Worm (Caenorhabditis elegans) whole organism, L4 larva: Measurements from ENCODE around the gene srab-12.

Source experiments
- D1046.2 ChIP-seq: fragments of 200-800 bp; sonication (Bioruptor generic); IDR thresholded peaks from 2 replicates; pipeline ENCODE4 v1.3.6; 2022; ENCODE audit warnings: missing genetic modification characterization, missing compliant biosample characterization
- F26F4.8 ChIP-seq: fragments of 200-800 bp; sonication (Bioruptor generic); conservative IDR thresholded peaks from 2 replicates; pipeline ENCODE4 v1.3.6; 2022; ENCODE audit warnings: missing genetic modification characterization, missing compliant biosample characterization
- F44E2.7 ChIP-seq: fragments of 200-800 bp; sonication (Bioruptor generic); IDR thresholded peaks from 2 replicates; pipeline ENCODE4 v2.1.2; 2022; ENCODE audit warnings: missing genetic modification characterization, missing compliant biosample characterization
- F49E8.2 ChIP-seq: sonication (generic microtip); optimal IDR thresholded peaks from 2 replicates; lab custom pipeline; 2016; ENCODE audit warnings: missing compliant biosample characterization, mild to moderate bottlenecking, missing genetic modification characterization, borderline replicate concordance
- R02D3.7 ChIP-seq: fragments of 150-350 bp; sonication (generic microtip); optimal IDR thresholded peaks from 3 replicates; lab custom pipeline; 2014; ENCODE audit warnings: missing biosample characterization, missing genetic modification characterization
- T20F7.1 ChIP-seq: fragments of 200-800 bp; sonication (Bioruptor generic); optimal IDR thresholded peaks from 2 replicates; lab custom pipeline; 2018; ENCODE audit warnings: mild to moderate bottlenecking, missing genetic modification characterization, missing compliant biosample characterization
- Y5F2A.4 ChIP-seq: fragments of 200-800 bp; sonication (Bioruptor generic); optimal IDR thresholded peaks from 2 replicates; lab custom pipeline; 2018; ENCODE audit warnings: mild to moderate bottlenecking, missing genetic modification characterization, missing compliant biosample characterization
- Y75B8A.6 ChIP-seq: fragments of 200-800 bp; sonication (Bioruptor generic); IDR thresholded peaks from 2 replicates; pipeline ENCODE4 v1.3.6; 2022; ENCODE audit warnings: missing genetic modification reagents, missing genetic modification characterization, missing compliant biosample characterization
- ZK337.2 ChIP-seq: fragments of 200-800 bp; sonication (Bioruptor generic); IDR thresholded peaks from 2 replicates; pipeline ENCODE4 v1.3.6; 2022; ENCODE audit warnings: missing genetic modification reagents, missing genetic modification characterization, missing compliant biosample characterization
- aha-1 ChIP-seq: fragments of 150-350 bp; peaks from one replicate; lab custom pipeline; 2014; ENCODE audit warnings: missing biosample characterization, missing genetic modification characterization
- attf-4 ChIP-seq: sonication (generic microtip); optimal IDR thresholded peaks from 3 replicates; lab custom pipeline; 2017; ENCODE audit warnings: missing biosample characterization, missing genetic modification characterization
- ceh-20 ChIP-seq: fragments of 200-800 bp; sonication (Bioruptor generic); IDR thresholded peaks from 2 replicates; pipeline ENCODE4 v1.3.6; 2022; ENCODE audit warnings: missing genetic modification reagents, missing genetic modification characterization, missing compliant biosample characterization
- ceh-32 ChIP-seq: sonication (generic microtip); optimal IDR thresholded peaks from 2 replicates; lab custom pipeline; 2016; ENCODE audit warnings: mild to moderate bottlenecking, missing genetic modification characterization, missing compliant biosample characterization; ENCODE audit not compliant: poor library complexity
- ceh-82 ChIP-seq: sonication (generic microtip); optimal IDR thresholded peaks from 2 replicates; lab custom pipeline; 2017; ENCODE audit warnings: missing biosample characterization, missing genetic modification characterization
- ces-1 ChIP-seq: fragments of 150-350 bp; sonication (generic microtip); optimal IDR thresholded peaks from 4 replicates; lab custom pipeline; 2014; ENCODE audit warnings: missing biosample characterization, missing genetic modification reagents, missing genetic modification characterization
- daf-8 ChIP-seq: fragments of 200-800 bp; sonication (Bioruptor generic); IDR thresholded peaks from 2 replicates; pipeline ENCODE4 v1.3.6; 2022; ENCODE audit warnings: missing genetic modification characterization, missing compliant biosample characterization
- dmd-6 ChIP-seq: fragments of 200-800 bp; sonication (Bioruptor generic); IDR thresholded peaks from 2 replicates; pipeline ENCODE4 v1.3.6; 2022; ENCODE audit warnings: missing genetic modification reagents, missing genetic modification characterization, missing compliant biosample characterization
- dmd-8 ChIP-seq: fragments of 200-800 bp; sonication (Bioruptor generic); IDR thresholded peaks from 2 replicates; pipeline ENCODE4 v1.3.6; 2022; ENCODE audit warnings: missing genetic modification characterization, missing compliant biosample characterization
- duxl-1 ChIP-seq: sonication (generic microtip); optimal IDR thresholded peaks from 2 replicates; lab custom pipeline; 2016; ENCODE audit warnings: mild to moderate bottlenecking, missing genetic modification characterization, moderate library complexity, missing compliant biosample characterization; ENCODE audit not compliant: poor library complexity
- dve-1 ChIP-seq: sonication (generic microtip); optimal IDR thresholded peaks from 2 replicates; lab custom pipeline; 2017; ENCODE audit warnings: antibody characterized with exemption, mild to moderate bottlenecking, missing genetic modification characterization, missing compliant biosample characterization; ENCODE audit not compliant: insufficient read depth
- fos-1 ChIP-seq: fragments of 150-350 bp; optimal IDR thresholded peaks from 2 replicates; lab custom pipeline; 2014; ENCODE audit warnings: missing biosample characterization, missing genetic modification characterization
- gei-8 ChIP-seq: fragments of 200-800 bp; sonication (Bioruptor generic); optimal IDR thresholded peaks from 2 replicates; lab custom pipeline; 2018; ENCODE audit warnings: mild to moderate bottlenecking, missing genetic modification characterization, missing compliant biosample characterization
- hlh-11 ChIP-seq: fragments of 200-800 bp; sonication (Bioruptor generic); optimal IDR thresholded peaks from 2 replicates; lab custom pipeline; 2018; ENCODE audit warnings: mild to moderate bottlenecking, missing genetic modification characterization, missing compliant biosample characterization
- hlh-30 ChIP-seq: sonication (generic microtip); optimal IDR thresholded peaks from 2 replicates; lab custom pipeline; 2017; ENCODE audit warnings: antibody characterized with exemption, mild to moderate bottlenecking, missing genetic modification characterization, missing compliant biosample characterization; ENCODE audit not compliant: insufficient read depth
- jun-1 ChIP-seq: fragments of 150-350 bp; optimal IDR thresholded peaks from 2 replicates; lab custom pipeline; 2014; ENCODE audit warnings: missing biosample characterization, missing genetic modification reagents, missing genetic modification characterization
- lin-13 ChIP-seq: fragments of 150-350 bp; optimal IDR thresholded peaks from 2 replicates; lab custom pipeline; 2014; ENCODE audit warnings: missing biosample characterization, missing genetic modification reagents, missing genetic modification characterization
- lin-15B ChIP-seq: fragments of 150-350 bp; sonication (generic microtip); optimal IDR thresholded peaks from 3 replicates; lab custom pipeline; 2014; ENCODE audit warnings: missing biosample characterization, missing genetic modification characterization
- lin-38 ChIP-seq: fragments of 200-800 bp; sonication (Bioruptor generic); IDR thresholded peaks from 2 replicates; pipeline ENCODE4 v1.3.6; 2022; ENCODE audit warnings: missing genetic modification reagents, missing genetic modification characterization, missing compliant biosample characterization
- lsy-2 ChIP-seq, 2 experiments: fragments of 150-350 bp in 1 of 2; sonication (generic microtip) in 1 of 2; optimal IDR thresholded peaks; 2 replicates each; lab custom pipeline; 2014 to 2017; ENCODE audit warnings: missing biosample characterization in 2 of 2, missing genetic modification characterization in 2 of 2
- madf-9 ChIP-seq: fragments of 200-800 bp; sonication (Bioruptor generic); conservative IDR thresholded peaks from 2 replicates; pipeline ENCODE4 v1.3.6; 2022; ENCODE audit warnings: missing genetic modification reagents, missing genetic modification characterization, missing compliant biosample characterization
- mdl-1 ChIP-seq, 2 experiments: fragments of 150-350 bp in 1 of 2; sonication (generic microtip) in 1 of 2; optimal IDR thresholded peaks; 2 replicates each; lab custom pipeline; 2014 to 2017; ENCODE audit warnings: missing biosample characterization in 2 of 2, missing genetic modification characterization in 2 of 2
- mxl-2 ChIP-seq: fragments of 200-800 bp; sonication (Bioruptor generic); conservative IDR thresholded peaks from 2 replicates; pipeline ENCODE4 v1.3.6; 2022; ENCODE audit warnings: missing genetic modification reagents, missing genetic modification characterization, missing compliant biosample characterization
- nhr-10 ChIP-seq: fragments of 150-350 bp; optimal IDR thresholded peaks from 2 replicates; lab custom pipeline; 2014; ENCODE audit warnings: missing biosample characterization, missing genetic modification characterization
- nhr-28 ChIP-seq: fragments of 150-350 bp; optimal IDR thresholded peaks from 2 replicates; lab custom pipeline; 2014; ENCODE audit warnings: missing biosample characterization, missing genetic modification characterization
- nhr-48 ChIP-seq: sonication (generic microtip); optimal IDR thresholded peaks from 2 replicates; lab custom pipeline; 2016; ENCODE audit warnings: mild to moderate bottlenecking, missing genetic modification characterization, missing compliant biosample characterization
- nhr-76 ChIP-seq: fragments of 150-350 bp; optimal IDR thresholded peaks from 2 replicates; lab custom pipeline; 2014; ENCODE audit warnings: missing biosample characterization, missing genetic modification characterization
- php-3 ChIP-seq: fragments of 200-800 bp; sonication (Bioruptor generic); IDR thresholded peaks from 2 replicates; pipeline ENCODE4 v1.3.6; 2022; ENCODE audit warnings: missing genetic modification reagents, missing genetic modification characterization, missing compliant biosample characterization
- rbr-2 ChIP-seq: sonication (generic microtip); optimal IDR thresholded peaks from 2 replicates; lab custom pipeline; 2016; ENCODE audit warnings: missing genotype, missing genetic modification characterization, missing compliant biosample characterization
- tra-1 ChIP-seq: fragments of 200-800 bp; sonication (Bioruptor generic); IDR thresholded peaks from 2 replicates; pipeline ENCODE4 v1.3.6; 2022; ENCODE audit warnings: missing genetic modification reagents, missing genetic modification characterization, missing compliant biosample characterization
- unc-130 ChIP-seq: sonication (generic microtip); optimal IDR thresholded peaks from 2 replicates; lab custom pipeline; 2016; ENCODE audit warnings: missing genetic modification reagents, missing genetic modification characterization, missing compliant biosample characterization
- zfp-3 ChIP-seq: fragments of 200-800 bp; sonication (Bioruptor generic); conservative IDR thresholded peaks from 2 replicates; pipeline ENCODE4 v1.3.6; 2022; ENCODE audit warnings: missing genetic modification reagents, missing genetic modification characterization, missing compliant biosample characterization
- zip-11 ChIP-seq: fragments of 200-800 bp; sonication (Bioruptor generic); IDR thresholded peaks from 2 replicates; pipeline ENCODE4 v1.3.6; 2022; ENCODE audit warnings: missing genetic modification characterization, missing compliant biosample characterization
- ztf-7 ChIP-seq: fragments of 150-350 bp; optimal IDR thresholded peaks from 2 replicates; lab custom pipeline; 2014; ENCODE audit warnings: missing biosample characterization, missing genetic modification characterization

Gene srab-12

DNA sequence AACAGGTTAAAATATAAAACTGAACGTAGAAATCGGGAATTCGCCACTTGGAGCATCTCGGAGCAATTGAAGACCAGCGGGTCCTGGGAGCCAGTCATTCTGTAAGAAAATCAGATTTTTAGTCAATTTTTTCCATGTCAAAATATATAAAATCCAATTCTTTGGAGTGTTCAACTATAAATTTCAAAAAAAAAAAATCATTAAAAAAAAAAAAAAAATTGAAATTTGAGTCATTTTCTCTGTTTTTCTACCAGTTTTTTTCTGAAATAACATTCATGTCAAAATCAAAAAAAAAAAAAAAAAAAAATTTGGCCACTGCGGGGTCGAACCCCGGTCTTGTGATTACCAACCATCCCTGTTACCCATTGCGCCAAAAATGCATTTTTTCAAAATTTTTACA, at the start of gene srab-12:
Gene srab-12 (minus strand): TSS at position 101 of the 400 bp plus-strand sequence.
- no peak for TF ChIP-seq rbr-2 (tag; lab: Kevin White, UChicago)
- TF ChIP-seq ceh-82 (tag; lab: Kevin White, UChicago) = no peak
- TF ChIP-seq T20F7.1 (GFP tag; lab: Kevin White, UChicago) = no peak
- no peak for TF ChIP-seq daf-8
- no peak for TF ChIP-seq lin-38 (GFP tag; lab: Robert Waterston, UW)
- no peak for TF ChIP-seq nhr-48 (tag; lab: Kevin White, UChicago)
- TF ChIP-seq Y5F2A.4 (GFP tag; lab: Kevin White, UChicago) = no peak
- TF ChIP-seq nhr-28 (tag; lab: Kevin White, UChicago) = no peak
- no peak for TF ChIP-seq dmd-6 (GFP tag; lab: Robert Waterston, UW)
- no peak for TF ChIP-seq D1046.2 (GFP tag; lab: Robert Waterston, UW)
- TF ChIP-seq zip-11 = no peak
- TF ChIP-seq ces-1 (GFP tag; lab: Kevin White, UChicago) = no peak
- TF ChIP-seq lin-13 (GFP tag; lab: Kevin White, UChicago) = no peak
- TF ChIP-seq aha-1 (tag; lab: Kevin White, UChicago) = no peak
- TF ChIP-seq dmd-8 (GFP tag; lab: Robert Waterston, UW) = no peak
- no peak for TF ChIP-seq php-3 (GFP tag; lab: Robert Waterston, UW)
- no peak for TF ChIP-seq mdl-1 (tag; optimal IDR thresholded peaks at IDR 0.05; lab: Kevin White, UChicago)
- no peak for TF ChIP-seq jun-1 (tag; lab: Kevin White, UChicago)

DNA sequence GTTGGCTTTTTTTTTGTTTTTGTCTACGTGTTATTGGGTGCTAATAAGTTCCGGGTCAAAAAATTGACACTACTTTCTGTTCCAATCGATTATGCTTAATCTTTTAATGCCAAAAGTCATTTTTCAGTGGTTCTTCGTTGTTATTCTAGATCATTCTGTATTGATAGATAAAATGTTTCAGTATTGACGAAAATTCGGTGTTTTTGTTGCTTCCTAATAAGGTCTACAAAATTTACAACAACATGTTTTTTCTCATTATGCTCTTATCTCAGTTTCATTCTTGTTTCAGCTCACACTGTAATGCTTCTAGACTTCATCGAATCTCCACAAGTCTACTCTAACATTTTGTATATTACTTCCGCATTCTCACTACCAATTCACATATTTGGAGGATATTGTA, 47.9 kb upstream of the srab-12 start, which contains the start of gene srh-303:
Gene srh-303 (plus strand): TSS at position 301 of the 400 bp plus-strand sequence.
- TF ChIP-seq mxl-2 (GFP tag; lab: Robert Waterston, UW) (no peak), dve-1 (tag; lab: Kevin White, UChicago) (no peak), hlh-30 (tag; lab: Kevin White, UChicago) (no peak), ceh-32 (tag; lab: Kevin White, UChicago) (no peak), tra-1 (no peak), ztf-7 (tag; lab: Kevin White, UChicago) (no peak), jun-1 (tag; lab: Kevin White, UChicago) (no peak), unc-130 (no peak), ZK337.2 (no peak), ceh-82 (tag; lab: Kevin White, UChicago) (no peak), fos-1 (no peak), Y75B8A.6 (GFP tag; lab: Robert Waterston, UW) (no peak), nhr-76 (tag; lab: Kevin White, UChicago) (no peak), T20F7.1 (GFP tag; lab: Kevin White, UChicago) (no peak), ceh-20 (GFP tag; lab: Robert Waterston, UW) (no peak), lin-15B (tag; lab: Kevin White, UChicago) (no peak), R02D3.7 (tag; lab: Kevin White, UChicago) (no peak), madf-9 (GFP tag; lab: Robert Waterston, UW) (no peak), F26F4.8 (no peak), duxl-1 (no peak)

DNA sequence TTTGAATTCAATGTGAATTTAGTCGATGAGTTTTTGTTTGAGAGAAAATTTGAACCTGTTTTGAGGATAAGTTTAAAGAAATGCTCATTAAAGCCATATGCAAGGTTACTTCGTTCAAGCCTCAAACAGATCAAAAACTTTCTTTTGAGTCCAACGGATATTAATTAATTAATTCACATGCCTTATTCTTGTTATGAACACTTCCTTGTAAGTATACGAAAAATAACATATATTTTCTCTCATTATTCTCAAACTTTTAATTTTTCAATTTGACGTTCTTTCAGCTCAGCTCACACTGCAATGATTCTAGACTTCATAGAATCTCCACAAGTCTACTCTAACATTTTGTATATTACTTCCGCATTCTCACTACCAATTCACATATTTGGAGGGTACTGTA, 44.9 kb upstream of the srab-12 start, which contains the start of gene srh-304:
Gene srh-304 (plus strand): TSS at position 301 of the 400 bp plus-strand sequence.
- TF ChIP-seq F44E2.7 (GFP tag; lab: Robert Waterston, UW) (no peak), gei-8 (GFP tag; lab: Kevin White, UChicago) (no peak), zfp-3 (GFP tag; lab: Robert Waterston, UW) (no peak), jun-1 (tag; lab: Kevin White, UChicago) (no peak), aha-1 (tag; lab: Kevin White, UChicago) (no peak), attf-4 (tag; lab: Kevin White, UChicago) (no peak), F26F4.8 (no peak), lsy-2 (tag; optimal IDR thresholded peaks at IDR 0.05; lab: Kevin White, UChicago) (no peak), duxl-1 (no peak), F49E8.2 (tag; lab: Kevin White, UChicago) (no peak), nhr-10 (tag; lab: Kevin White, UChicago) (no peak), ztf-7 (tag; lab: Kevin White, UChicago) (no peak), hlh-11 (no peak), mdl-1 (tag; optimal IDR thresholded peaks at IDR 0.05; lab: Kevin White, UChicago) (no peak)
